Fruit fly (Drosophila melanogaster): ENCODE measurements around the gene CG9981.

Gene CG9981

dm6 chrX:16446769-16447168, 41.8 kb upstream of the CG9981 start, which contains the start of gene eIF2alpha (continued):
- TF ChIP-seq Hr51 (GFP tag; optimal IDR thresholded peaks at IDR 0.05): no peak
- TF ChIP-seq tio (GFP tag; optimal IDR thresholded peaks at IDR 0.05): no peak
- no peak for TF ChIP-seq Hr39 (optimal IDR thresholded peaks at IDR 0.05)
- TF ChIP-seq jumu (GFP tag; optimal IDR thresholded peaks at IDR 0.05): no peak
- peak; percentile 92 for TF ChIP-seq pzg (GFP tag; optimal IDR thresholded peaks at IDR 0.05)
- TF ChIP-seq ato (GFP tag; IDR thresholded peaks at IDR 0.05; ENCODE audit: partially characterized antibody): peak; percentile 59; the same call in 1 of the 2 replicates
- no peak for TF ChIP-seq H15 (GFP tag; IDR thresholded peaks at IDR 0.05)
- TF ChIP-seq CG10654 (GFP tag; optimal IDR thresholded peaks at IDR 0.05): no peak
- TF ChIP-seq pfk (GFP tag; optimal IDR thresholded peaks at IDR 0.05): no peak
- peak; percentile 41 for TF ChIP-seq CG17829 (tag; optimal IDR thresholded peaks at IDR 0.05)
- no peak for TF ChIP-seq wek (GFP tag; optimal IDR thresholded peaks at IDR 0.05)
- TF ChIP-seq crp (GFP tag; optimal IDR thresholded peaks at IDR 0.05): peak in 1 of 2 experiments; percentile 62
- peak; percentile 83 for TF ChIP-seq dm (GFP tag; optimal IDR thresholded peaks at IDR 0.05)
- TF ChIP-seq pnt (GFP tag; optimal IDR thresholded peaks at IDR 0.05): no peak
- peak; percentile 19 for TF ChIP-seq phol (tag; optimal IDR thresholded peaks at IDR 0.05)
- no peak for TF ChIP-seq lola (GFP tag; optimal IDR thresholded peaks at IDR 0.05)
- TF ChIP-seq pan (optimal IDR thresholded peaks at IDR 0.05): no peak
- TF ChIP-seq pan (GFP tag; optimal IDR thresholded peaks at IDR 0.05 in 1 of 2, IDR thresholded peaks at IDR 0.05 in 1 of 2): no peak
- no peak for TF ChIP-seq CG1792 (GFP tag; optimal IDR thresholded peaks at IDR 0.05)
- no peak for TF ChIP-seq corto (GFP tag; optimal IDR thresholded peaks at IDR 0.05)
- TF ChIP-seq Scr (GFP tag; IDR thresholded peaks at IDR 0.05; ENCODE audit: partially characterized antibody): peak; percentile 72
- TF ChIP-seq Bdp1 (GFP tag; optimal IDR thresholded peaks at IDR 0.05): no peak
- peak; percentile 56 for TF ChIP-seq YL-1 (GFP tag; optimal IDR thresholded peaks at IDR 0.05)
- peak; percentile 11 for TF ChIP-seq CG10267 (tag; optimal IDR thresholded peaks at IDR 0.05)
- no peak for TF ChIP-seq CG18476 (GFP tag; optimal IDR thresholded peaks at IDR 0.05)
- peak; percentile 87 for TF ChIP-seq amos (GFP tag; IDR thresholded peaks at IDR 0.05; ENCODE audit: partially characterized antibody)
- peak; percentile 81 for TF ChIP-seq CG6791 (GFP tag; IDR thresholded peaks at IDR 0.05; ENCODE audit: partially characterized antibody)
- TF ChIP-seq nom (GFP tag; optimal IDR thresholded peaks at IDR 0.05): no peak
- TF ChIP-seq grn (GFP tag; optimal IDR thresholded peaks at IDR 0.05): no peak
- TF ChIP-seq CG17385 (GFP tag; optimal IDR thresholded peaks at IDR 0.05): peak; percentile 94
- peak; percentile 9; the same call in 1 of the 2 replicates for TF ChIP-seq CG32532 (GFP tag; IDR thresholded peaks at IDR 0.05)
- TF ChIP-seq CG17359 (tag; optimal IDR thresholded peaks at IDR 0.05): no peak
- TF ChIP-seq ham (GFP tag; IDR thresholded peaks at IDR 0.05): no peak
- no peak for TF ChIP-seq CHES-1-like (GFP tag; optimal IDR thresholded peaks at IDR 0.05)
- no peak for TF ChIP-seq NC2α (GFP tag; optimal IDR thresholded peaks at IDR 0.05)
- no peak for TF ChIP-seq Atf3 (GFP tag; optimal IDR thresholded peaks at IDR 0.05)
- TF ChIP-seq Lpt (GFP tag; optimal IDR thresholded peaks at IDR 0.05): no peak
- TF ChIP-seq CG11560 (tag; IDR thresholded peaks at IDR 0.05): no peak
- no peak for TF ChIP-seq schlank (tag; optimal IDR thresholded peaks at IDR 0.05)
- TF ChIP-seq CG8388 (GFP tag; optimal IDR thresholded peaks at IDR 0.05): no peak
- peak; percentile 52 for TF ChIP-seq Sin3A (optimal IDR thresholded peaks at IDR 0.05)
- no peak for TF ChIP-seq CG13894 (tag; optimal IDR thresholded peaks at IDR 0.05)
- no peak for TF ChIP-seq odd (GFP tag; optimal IDR thresholded peaks at IDR 0.05)
- no peak for TF ChIP-seq CG7357 (GFP tag; IDR thresholded peaks at IDR 0.05)
- no peak for TF ChIP-seq Trl (optimal IDR thresholded peaks at IDR 0.05)
- no peak for TF ChIP-seq Trl (GFP tag; optimal IDR thresholded peaks at IDR 0.05)
- no peak for TF ChIP-seq CG16779 (GFP tag; IDR thresholded peaks at IDR 0.05)
- peak; percentile 8 for TF ChIP-seq CG2120 (GFP tag; optimal IDR thresholded peaks at IDR 0.05)
- no peak for TF ChIP-seq tgo (GFP tag; IDR thresholded peaks at IDR 0.05)
- no peak for TF ChIP-seq CG13775 (GFP tag; optimal IDR thresholded peaks at IDR 0.05)
- TF ChIP-seq nerfin-2 (GFP tag; IDR thresholded peaks at IDR 0.05; ENCODE audit: partially characterized antibody): peak; percentile 61; the same call in 1 of the 2 replicates
- no peak for TF ChIP-seq CG13424 (tag; optimal IDR thresholded peaks at IDR 0.05)
